Worm (Caenorhabditis elegans) whole organism, mixed stage, embryonic: ENCODE measurements around the gene B0393.4.
A peak's percentile ranks its signal among the peaks of the same experiment; 100 is the strongest.
"Not testable (repeated sequence)": the region's sequence is repeated elsewhere in the genome, so short reads cannot be mapped to it uniquely, and the experiment has no call there.

Experiments
- M03D4.4 ChIP-seq: sonication (generic microtip); optimal IDR thresholded peaks from 2 replicates; lab custom pipeline; 2017; ENCODE audit warnings: mild to moderate bottlenecking, missing genetic modification characterization, missing compliant biosample characterization
- bed-3 ChIP-seq: fragments of 200-800 bp; sonication (Bioruptor generic); optimal IDR thresholded peaks from 3 replicates; lab custom pipeline; 2018; ENCODE audit warnings: mild to moderate bottlenecking, missing genetic modification characterization, moderate library complexity, missing compliant biosample characterization
- blmp-1 ChIP-seq: fragments of 150-350 bp; optimal IDR thresholded peaks from 2 replicates; lab custom pipeline; 2014; ENCODE audit warnings: missing biosample characterization, missing genetic modification characterization
- ceh-39 ChIP-seq: fragments of 150-350 bp; optimal IDR thresholded peaks from 2 replicates; lab custom pipeline; 2014; ENCODE audit warnings: missing biosample characterization, missing genetic modification characterization
- ces-1 ChIP-seq: fragments of 150-350 bp; optimal IDR thresholded peaks from 2 replicates; lab custom pipeline; 2014; ENCODE audit warnings: missing biosample characterization, missing genetic modification reagents, missing genetic modification characterization
- elt-1 ChIP-seq: sonication (generic microtip); optimal IDR thresholded peaks from 2 replicates; lab custom pipeline; 2017; ENCODE audit warnings: missing genetic modification characterization, mild to moderate bottlenecking, missing compliant biosample characterization, antibody characterized with exemption, moderate library complexity, borderline replicate concordance; ENCODE audit not compliant: insufficient read depth
- elt-3 ChIP-seq: fragments of 150-350 bp; optimal IDR thresholded peaks from 2 replicates; lab custom pipeline; 2014; ENCODE audit warnings: missing biosample characterization, missing genetic modification characterization
- flh-1 ChIP-seq: fragments of 200-800 bp; sonication (Bioruptor generic); optimal IDR thresholded peaks from 2 replicates; lab custom pipeline; 2018; ENCODE audit warnings: mild to moderate bottlenecking, missing genetic modification characterization, moderate library complexity, missing compliant biosample characterization
- hlh-1 ChIP-seq: fragments of 150-350 bp; optimal IDR thresholded peaks from 2 replicates; lab custom pipeline; 2014; ENCODE audit warnings: missing biosample characterization, missing genetic modification reagents, missing genetic modification characterization
- lin-13 ChIP-seq: fragments of 150-350 bp; optimal IDR thresholded peaks from 2 replicates; lab custom pipeline; 2014; ENCODE audit warnings: missing biosample characterization, missing genetic modification characterization
- lsy-2 ChIP-seq: fragments of 150-350 bp; optimal IDR thresholded peaks from 2 replicates; lab custom pipeline; 2014; ENCODE audit warnings: missing biosample characterization, missing genetic modification characterization
- mab-5 ChIP-seq: fragments of 150-350 bp; optimal IDR thresholded peaks from 2 replicates; lab custom pipeline; 2014; ENCODE audit warnings: missing biosample characterization, missing genetic modification characterization
- mep-1 ChIP-seq: fragments of 150-350 bp; optimal IDR thresholded peaks from 2 replicates; lab custom pipeline; 2017; ENCODE audit warnings: missing biosample characterization, missing genetic modification reagents, missing genetic modification characterization, inconsistent platforms
- nhr-2 ChIP-seq: fragments of 150-350 bp; optimal IDR thresholded peaks from 2 replicates; lab custom pipeline; 2014; ENCODE audit warnings: missing biosample characterization, missing genetic modification characterization
- nhr-237 ChIP-seq: fragments of 150-350 bp; optimal IDR thresholded peaks from 2 replicates; lab custom pipeline; 2014; ENCODE audit warnings: missing biosample characterization, missing genetic modification characterization
- nhr-28 ChIP-seq: fragments of 150-350 bp; optimal IDR thresholded peaks from 2 replicates; lab custom pipeline; 2014; ENCODE audit warnings: missing biosample characterization, missing genetic modification characterization
- nhr-76 ChIP-seq: sonication (generic microtip); optimal IDR thresholded peaks from 2 replicates; lab custom pipeline; 2017; ENCODE audit warnings: missing biosample characterization, missing genetic modification characterization
- pha-4 ChIP-seq: fragments of 150-350 bp; optimal IDR thresholded peaks from 2 replicates; lab custom pipeline; 2018; ENCODE audit warnings: missing biosample characterization, missing genetic modification reagents, missing genetic modification characterization
- sem-2 ChIP-seq: fragments of 200-800 bp; sonication (Bioruptor generic); optimal IDR thresholded peaks from 2 replicates; lab custom pipeline; 2018; ENCODE audit warnings: mild to moderate bottlenecking, missing genetic modification characterization, missing compliant biosample characterization
- snpc-4 ChIP-seq: fragments of 150-350 bp; optimal IDR thresholded peaks from 2 replicates; lab custom pipeline; 2014; ENCODE audit warnings: missing biosample characterization, missing genetic modification characterization
- sptf-1 ChIP-seq: sonication (generic microtip); optimal IDR thresholded peaks from 2 replicates; lab custom pipeline; 2017; ENCODE audit warnings: mild to moderate bottlenecking, missing genetic modification characterization, moderate library complexity, missing compliant biosample characterization
- tbx-8 ChIP-seq: fragments of 200-800 bp; sonication (Bioruptor generic); optimal IDR thresholded peaks from 2 replicates; lab custom pipeline; 2018; ENCODE audit warnings: mild to moderate bottlenecking, missing genetic modification characterization, moderate library complexity, missing compliant biosample characterization
- unc-120 ChIP-seq: sonication (generic microtip); optimal IDR thresholded peaks from 2 replicates; lab custom pipeline; 2017; ENCODE audit warnings: missing genetic modification characterization, missing compliant biosample characterization; ENCODE audit not compliant: poor library complexity, severe bottlenecking
- unc-39 ChIP-seq: fragments of 150-350 bp; optimal IDR thresholded peaks from 2 replicates; lab custom pipeline; 2014; ENCODE audit warnings: missing biosample characterization, missing genetic modification characterization
- unc-62 ChIP-seq: fragments of 150-350 bp; optimal IDR thresholded peaks from 2 replicates; lab custom pipeline; 2014; ENCODE audit warnings: missing biosample characterization, missing genetic modification reagents, missing genetic modification characterization
- zip-8 ChIP-seq: fragments of 150-350 bp; optimal IDR thresholded peaks from 2 replicates; lab custom pipeline; 2014; ENCODE audit warnings: missing biosample characterization, missing genetic modification characterization
- ztf-11 ChIP-seq: fragments of 150-350 bp; optimal IDR thresholded peaks from 2 replicates; lab custom pipeline; 2014; ENCODE audit warnings: missing biosample characterization, missing genetic modification characterization

Gene B0393.4

ce11 chrIII:4796039-4796438 lies 32.6 kb upstream of the B0393.4 start:
- no peak for TF ChIP-seq blmp-1
- TF ChIP-seq nhr-2 (tag; lab: Kevin White, UChicago), result peak; percentile 31
- TF ChIP-seq ztf-11 (tag; lab: Kevin White, UChicago), result no peak
- no peak for TF ChIP-seq sem-2 (GFP tag; lab: Kevin White, UChicago)
- no peak for TF ChIP-seq elt-3 (tag; lab: Kevin White, UChicago)
- TF ChIP-seq unc-62 (GFP tag; lab: Kevin White, UChicago), result no peak
- no peak for TF ChIP-seq unc-39 (tag; lab: Kevin White, UChicago)
- TF ChIP-seq lsy-2 (tag; lab: Kevin White, UChicago), result peak; percentile 14
- no peak for TF ChIP-seq zip-8 (tag; lab: Kevin White, UChicago)
- TF ChIP-seq nhr-76 (tag; lab: Kevin White, UChicago), result no peak
- TF ChIP-seq M03D4.4 (tag; lab: Kevin White, UChicago), result no peak
- TF ChIP-seq ceh-39 (tag; lab: Kevin White, UChicago), result peak; percentile 69
- TF ChIP-seq tbx-8 (GFP tag; lab: Kevin White, UChicago), result no peak
- peak; percentile 16 for TF ChIP-seq hlh-1 (tag; lab: Kevin White, UChicago)
- TF ChIP-seq unc-120 (tag; lab: Kevin White, UChicago), result no peak
- TF ChIP-seq ces-1 (GFP tag; lab: Kevin White, UChicago), result no peak
- peak; percentile 68 for TF ChIP-seq nhr-237 (tag; lab: Kevin White, UChicago)
- no peak for TF ChIP-seq lin-13 (tag; lab: Kevin White, UChicago)
- peak; percentile 42 for TF ChIP-seq mep-1 (tag; lab: Kevin White, UChicago)
- TF ChIP-seq flh-1, result no peak
- peak; percentile 68 for TF ChIP-seq pha-4 (tag; lab: Kevin White, UChicago)
- no peak for TF ChIP-seq nhr-28 (tag; lab: Kevin White, UChicago)
- no peak for TF ChIP-seq sptf-1 (tag; lab: Kevin White, UChicago)
- TF ChIP-seq, all 35 proteins: peak for 7

DNA sequence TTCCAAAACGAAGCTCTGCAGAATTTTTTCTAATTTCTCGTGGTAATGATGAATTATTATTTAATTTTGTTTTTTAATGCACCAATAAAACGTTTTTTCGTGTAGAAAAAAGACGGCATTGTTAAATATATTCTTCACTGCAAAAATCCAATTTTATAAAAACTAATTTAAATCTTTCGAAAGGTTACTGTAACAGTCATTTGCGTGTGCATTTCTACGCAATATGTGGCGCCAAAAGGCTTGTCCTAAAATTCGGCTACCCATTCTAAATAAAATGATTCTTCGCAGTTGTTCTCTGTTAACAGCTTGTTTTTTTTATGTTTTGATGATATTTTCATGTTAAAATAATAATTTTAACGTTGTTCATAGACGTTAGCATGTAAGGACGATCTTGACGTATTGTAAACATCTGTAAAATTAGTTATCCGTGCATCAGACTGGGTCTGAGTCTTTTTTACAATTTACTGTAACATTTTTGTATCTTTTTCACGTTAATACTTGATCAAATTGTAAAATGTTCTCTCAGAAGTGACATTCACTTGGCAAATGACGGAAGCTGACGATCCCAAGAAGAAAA lies 29.2 kb upstream of the B0393.4 start, which contains the start of gene mip-1:
mip-1 (plus strand) TSS at position 527 of the 577 bp plus-strand sequence.
- TF ChIP-seq elt-1 (tag; lab: Kevin White, UChicago), result no peak
- TF ChIP-seq bed-3 (GFP tag; lab: Kevin White, UChicago), result no peak
- TF ChIP-seq unc-120 (tag; lab: Kevin White, UChicago), result no peak
- TF ChIP-seq mep-1 (tag; lab: Kevin White, UChicago), result no peak
- TF ChIP-seq flh-1, result no peak
- no peak for TF ChIP-seq mab-5
- no peak for TF ChIP-seq sptf-1 (tag; lab: Kevin White, UChicago)
- no peak for TF ChIP-seq tbx-8 (GFP tag; lab: Kevin White, UChicago)
- no peak for TF ChIP-seq blmp-1
- TF ChIP-seq zip-8 (tag; lab: Kevin White, UChicago), result no peak
- TF ChIP-seq M03D4.4 (tag; lab: Kevin White, UChicago), result no peak
- TF ChIP-seq nhr-76 (tag; lab: Kevin White, UChicago), result no peak
- TF ChIP-seq snpc-4 (tag; lab: Kevin White, UChicago), result no peak
- TF ChIP-seq unc-62 (GFP tag; lab: Kevin White, UChicago), result no peak
- TF ChIP-seq lin-13 (tag; lab: Kevin White, UChicago), result no peak
- TF ChIP-seq, all 35 proteins: peak for 0

DNA sequence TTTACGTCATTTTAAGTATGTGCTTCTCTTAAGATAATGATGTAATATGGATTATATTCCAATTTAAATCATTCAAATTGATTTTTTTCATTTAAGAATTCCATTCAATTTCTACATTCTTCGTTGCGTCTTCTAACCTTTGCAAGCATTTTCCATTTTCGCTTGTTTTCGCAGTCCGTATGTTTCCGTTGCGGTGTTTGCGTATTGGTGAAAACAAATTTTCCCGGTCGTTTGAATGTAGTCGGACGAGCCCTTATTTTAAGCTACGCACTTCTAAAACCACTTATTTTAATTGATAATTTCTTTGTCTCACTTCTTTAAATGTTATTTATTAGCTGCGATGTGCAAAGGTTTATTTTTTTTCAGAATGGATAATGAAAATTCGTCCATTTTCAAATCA lies 22.3 kb upstream of the B0393.4 start, which contains the start of gene mel-28:
mel-28 (plus strand) TSS at position 367 of the 400 bp plus-strand sequence.
- TF ChIP-seq sptf-1 (tag; lab: Kevin White, UChicago) (no peak), nhr-76 (tag; lab: Kevin White, UChicago) (no peak), nhr-28 (tag; lab: Kevin White, UChicago) (no peak)

- TF ChIP-seq nhr-76 (tag; lab: Kevin White, UChicago); nhr-237 (tag; lab: Kevin White, UChicago); ces-1 (GFP tag; lab: Kevin White, UChicago): not testable (repeated sequence)
Observed at ce11 chrIII:4785131-4785530, 21.7 kb upstream of the B0393.4 start, which contains the start of gene enu-3.2. Gene enu-3.2, minus strand, starts transcription at chrIII:4785235.

DNA sequence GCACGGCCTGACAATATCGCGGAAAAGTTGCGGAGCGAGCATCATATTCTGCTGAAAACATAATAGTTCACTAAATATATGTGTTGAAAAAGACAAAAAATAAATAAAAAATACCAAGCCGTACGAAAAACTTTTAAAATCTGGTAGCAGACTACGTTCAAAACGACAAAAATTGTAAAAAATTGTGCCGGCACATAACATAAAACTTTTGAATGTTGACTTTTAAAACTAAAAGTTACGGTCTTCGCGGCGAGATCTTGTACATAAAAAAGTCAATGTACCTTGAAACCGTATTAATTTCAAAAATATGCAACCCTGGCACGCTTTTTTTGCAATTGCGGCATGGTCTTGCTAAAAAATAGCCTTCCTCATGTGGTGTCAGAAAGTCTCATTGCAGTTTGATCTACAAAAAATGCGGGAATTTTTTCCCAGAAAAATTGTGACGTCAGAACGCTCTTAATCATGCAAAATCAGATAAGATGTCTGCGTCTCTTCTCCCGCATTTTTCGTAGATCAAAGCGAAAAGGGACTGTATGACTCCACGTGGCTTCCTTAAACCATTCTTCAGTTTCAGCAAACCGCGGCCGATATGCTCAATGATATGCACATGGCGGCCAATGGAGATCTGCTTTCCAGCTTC lies 18.6 kb upstream of the B0393.4 start, which contains the start of the genes gex-5 and C38D4.10:
gex-5 (minus strand) TSS at position 51 of the 640 bp plus-strand sequence.
C38D4.10 (plus strand) TSS at position 590 of the 640 bp plus-strand sequence.
- TF ChIP-seq zip-8 (tag; lab: Kevin White, UChicago); sem-2 (GFP tag; lab: Kevin White, UChicago); unc-39 (tag; lab: Kevin White, UChicago): not testable (repeated sequence)
